Worm (Caenorhabditis elegans) whole organism, early embryonic: ENCODE results near the gene end-1.

Source experiments
- aly-1 ChIP-seq: sonication (generic microtip); optimal IDR thresholded peaks from 2 replicates; lab custom pipeline; 2016; ENCODE audit warnings: missing genetic modification characterization, missing compliant biosample characterization
- ama-1 ChIP-seq: fragments of 150-350 bp; optimal IDR thresholded peaks from 2 replicates; lab custom pipeline; 2014
- hnd-1 ChIP-seq: sonication (generic microtip); optimal IDR thresholded peaks from 2 replicates; lab custom pipeline; 2016; ENCODE audit warnings: missing genetic modification characterization, missing compliant biosample characterization
- scrt-1 ChIP-seq: fragments of 200-800 bp; sonication (Bioruptor generic); IDR thresholded peaks from 2 replicates; pipeline ENCODE4 v1.3.6; 2022; ENCODE audit warnings: missing genetic modification characterization, missing compliant biosample characterization

DNA sequence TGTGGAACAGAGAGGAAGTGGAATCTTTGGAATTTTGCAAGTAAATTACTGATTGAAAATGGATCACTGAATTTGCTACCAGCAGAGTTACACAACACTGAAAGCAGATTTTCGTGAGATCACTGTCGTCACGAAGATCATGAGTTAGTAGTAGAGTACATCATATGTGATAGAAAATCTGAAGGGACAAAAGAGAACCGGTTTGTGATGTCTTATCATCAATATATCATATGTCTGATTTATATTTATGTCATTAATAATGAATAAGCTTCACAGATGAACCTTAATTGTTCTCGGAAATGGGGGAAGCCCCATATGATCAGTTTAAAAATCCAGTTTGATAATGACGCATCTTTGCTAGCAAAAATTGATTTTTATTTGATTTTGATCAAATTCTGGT lies 48.9 kb upstream of the end-1 start:
- TF ChIP-seq ama-1 (lab: Kevin White, UChicago) (no peak), scrt-1 (GFP tag; lab: Robert Waterston, UW) (no peak), aly-1 (tag; lab: Kevin White, UChicago) (no peak), hnd-1 (tag; lab: Kevin White, UChicago) (no peak)
